Worm (Caenorhabditis elegans) whole organism, young adult: ENCODE measurements around the gene T03G6.1.

ENCODE experiments used
- B0261.1 ChIP-seq: sonication (generic microtip); optimal IDR thresholded peaks from 2 replicates; lab custom pipeline; 2016; ENCODE audit warnings: mild to moderate bottlenecking, missing genetic modification characterization, moderate library complexity, missing compliant biosample characterization
- D2030.7 ChIP-seq: fragments of 200-800 bp; sonication (Bioruptor generic); IDR thresholded peaks from 2 replicates; pipeline ENCODE4 v1.3.6; 2022; ENCODE audit warnings: missing genetic modification reagents, missing genetic modification characterization, missing compliant biosample characterization
- F22D6.2 ChIP-seq: sonication (generic microtip); optimal IDR thresholded peaks from 2 replicates; lab custom pipeline; 2016; ENCODE audit warnings: mild to moderate bottlenecking, missing genetic modification characterization, missing compliant biosample characterization
- F37B4.10 ChIP-seq: fragments of 200-800 bp; sonication (Bioruptor generic); IDR thresholded peaks from 2 replicates; pipeline ENCODE4 v1.3.6; 2022; ENCODE audit warnings: missing genetic modification characterization, missing compliant biosample characterization
- F52B5.7 ChIP-seq: sonication (generic microtip); optimal IDR thresholded peaks from 2 replicates; lab custom pipeline; 2016; ENCODE audit warnings: mild to moderate bottlenecking, missing genetic modification characterization, missing compliant biosample characterization
- F55B11.4 ChIP-seq: sonication (generic microtip); optimal IDR thresholded peaks from 2 replicates; lab custom pipeline; 2016; ENCODE audit warnings: missing compliant biosample characterization, missing genetic modification characterization, borderline replicate concordance; ENCODE audit not compliant: insufficient read depth
- K11D2.4 ChIP-seq: fragments of 200-800 bp; sonication (Bioruptor generic); IDR thresholded peaks from 2 replicates; pipeline ENCODE4 v1.3.6; 2022; ENCODE audit warnings: missing genetic modification reagents, missing genetic modification characterization, missing compliant biosample characterization
- K12H6.12 ChIP-seq: fragments of 200-800 bp; sonication (Bioruptor generic); optimal IDR thresholded peaks from 2 replicates; lab custom pipeline; 2018; ENCODE audit warnings: mild to moderate bottlenecking, missing genetic modification characterization, missing compliant biosample characterization
- ama-1 ChIP-seq, 3 experiments: fragments of 150-350 bp in 1 of 3; sonication (generic microtip) in 2 of 3; optimal IDR thresholded peaks; 2 replicates each; lab custom pipeline; 2014 to 2018; ENCODE audit warnings: missing biosample characterization in 2 of 3, missing genetic modification characterization in 2 of 3, missing genetic modification reagents in 2 of 3
- athp-1 ChIP-seq: sonication (generic microtip); optimal IDR thresholded peaks from 2 replicates; lab custom pipeline; 2017; ENCODE audit warnings: mild to moderate bottlenecking, missing genetic modification characterization, missing compliant biosample characterization
- attf-5 ChIP-seq: fragments of 200-800 bp; sonication (Bioruptor generic); optimal IDR thresholded peaks from 2 replicates; lab custom pipeline; 2018; ENCODE audit warnings: mild to moderate bottlenecking, missing genetic modification characterization, missing compliant biosample characterization
- attf-6 ChIP-seq: fragments of 200-800 bp; sonication (Bioruptor generic); IDR thresholded peaks from 2 replicates; pipeline ENCODE4 v1.3.6; 2022; ENCODE audit warnings: missing genetic modification reagents, missing genetic modification characterization, missing compliant biosample characterization
- bed-1 ChIP-seq: fragments of 200-800 bp; sonication (Bioruptor generic); IDR thresholded peaks from 2 replicates; pipeline ENCODE4 v1.3.6; 2022; ENCODE audit warnings: missing genetic modification reagents, missing genetic modification characterization, missing compliant biosample characterization
- bed-2 ChIP-seq: fragments of 200-800 bp; sonication (Bioruptor generic); IDR thresholded peaks from 2 replicates; pipeline ENCODE4 v1.3.6; 2022; ENCODE audit warnings: missing genetic modification reagents, missing genetic modification characterization, missing compliant biosample characterization
- ccch-3 ChIP-seq: fragments of 200-800 bp; sonication (Bioruptor generic); optimal IDR thresholded peaks from 2 replicates; lab custom pipeline; 2018; ENCODE audit warnings: mild to moderate bottlenecking, missing genetic modification characterization, missing compliant biosample characterization
- cebp-1 ChIP-seq, 2 experiments: fragments of 200-800 bp in 1 of 2; sonication (Bioruptor generic) in 1 of 2; sonication (generic microtip) in 1 of 2; IDR thresholded peaks in 1 of 2; optimal IDR thresholded peaks in 1 of 2; 2 replicates each; pipeline versions ENCODE4 v1.3.6 to Lab custom; 2017 to 2022; ENCODE audit warnings: missing compliant biosample characterization in 2 of 2, missing genetic modification characterization in 2 of 2, mild to moderate bottlenecking in 1 of 2, missing genetic modification reagents in 1 of 2, moderate library complexity in 1 of 2
- ceh-40 ChIP-seq: fragments of 200-800 bp; sonication (Bioruptor generic); IDR thresholded peaks from 2 replicates; pipeline ENCODE4 v1.3.6; 2022; ENCODE audit warnings: missing genetic modification characterization, missing compliant biosample characterization
- ceh-91 ChIP-seq: fragments of 200-800 bp; sonication (Bioruptor generic); IDR thresholded peaks from 2 replicates; pipeline ENCODE4 v1.3.6; 2022; ENCODE audit warnings: missing genetic modification reagents, missing genetic modification characterization, missing compliant biosample characterization
- chd-7 ChIP-seq: sonication (generic microtip); optimal IDR thresholded peaks from 2 replicates; lab custom pipeline; 2016; ENCODE audit warnings: mild to moderate bottlenecking, missing genetic modification characterization, moderate library complexity, missing compliant biosample characterization
- gei-17 ChIP-seq: fragments of 200-800 bp; sonication (Bioruptor generic); optimal IDR thresholded peaks from 2 replicates; lab custom pipeline; 2018; ENCODE audit warnings: mild to moderate bottlenecking, missing genetic modification characterization, missing compliant biosample characterization
- hlh-12 ChIP-seq: sonication (generic microtip); optimal IDR thresholded peaks from 2 replicates; lab custom pipeline; 2016; ENCODE audit warnings: missing genetic modification characterization, missing compliant biosample characterization
- hmg-1.2 ChIP-seq: fragments of 200-800 bp; sonication (Bioruptor generic); IDR thresholded peaks from 2 replicates; pipeline ENCODE4 v1.3.6; 2022; ENCODE audit warnings: missing genetic modification reagents, missing genetic modification characterization, missing compliant biosample characterization
- let-526 ChIP-seq: fragments of 200-800 bp; sonication (Bioruptor generic); IDR thresholded peaks from 2 replicates; pipeline ENCODE4 v1.3.6; 2022; ENCODE audit warnings: missing genetic modification reagents, missing genetic modification characterization, missing compliant biosample characterization
- lin-26 ChIP-seq: fragments of 200-800 bp; sonication (Bioruptor generic); IDR thresholded peaks from 2 replicates; pipeline ENCODE4 v1.3.6; 2022; ENCODE audit warnings: missing genetic modification reagents, missing genetic modification characterization, missing compliant biosample characterization
- lin-35 ChIP-seq, 3 experiments: fragments of 150-350 bp in 2 of 3; sonication (generic microtip) in 1 of 3; optimal IDR thresholded peaks; 2 replicates each; lab custom pipeline; 2014 to 2018; ENCODE audit warnings: missing biosample characterization in 3 of 3, missing genetic modification characterization in 3 of 3, missing genetic modification reagents in 3 of 3
- lin-40 ChIP-seq: sonication (generic microtip); optimal IDR thresholded peaks from 2 replicates; lab custom pipeline; 2016; ENCODE audit warnings: missing genetic modification characterization, mild to moderate bottlenecking, missing compliant biosample characterization, missing genotype, missing genetic modification reagents
- lin-54 ChIP-seq: fragments of 200-800 bp; sonication (Bioruptor generic); optimal IDR thresholded peaks from 2 replicates; lab custom pipeline; 2018; ENCODE audit warnings: mild to moderate bottlenecking, missing genetic modification characterization, missing compliant biosample characterization
- madf-6 ChIP-seq: fragments of 200-800 bp; sonication (Bioruptor generic); IDR thresholded peaks from 2 replicates; pipeline ENCODE4 v1.3.6; 2022; ENCODE audit warnings: missing genetic modification reagents, missing genetic modification characterization, missing compliant biosample characterization
- mcd-1 ChIP-seq: fragments of 200-800 bp; sonication (Bioruptor generic); IDR thresholded peaks from 2 replicates; pipeline ENCODE4 v1.3.6; 2022; ENCODE audit warnings: missing genetic modification reagents, missing genetic modification characterization, missing compliant biosample characterization
- mes-4 ChIP-seq: sonication (generic microtip); optimal IDR thresholded peaks from 2 replicates; lab custom pipeline; 2016; ENCODE audit warnings: missing genotype, missing genetic modification characterization, missing compliant biosample characterization
- mxl-1 ChIP-seq: sonication (generic microtip); optimal IDR thresholded peaks from 2 replicates; lab custom pipeline; 2016; ENCODE audit warnings: missing genetic modification characterization, missing compliant biosample characterization
- nfyb-1 ChIP-seq: fragments of 200-800 bp; sonication (Bioruptor generic); IDR thresholded peaks from 2 replicates; pipeline ENCODE4 v1.3.6; 2022; ENCODE audit warnings: missing genetic modification reagents, missing genetic modification characterization, missing compliant biosample characterization
- nhr-179 ChIP-seq: sonication (generic microtip); optimal IDR thresholded peaks from 2 replicates; lab custom pipeline; 2016; ENCODE audit warnings: mild to moderate bottlenecking, missing genetic modification characterization, missing compliant biosample characterization
- nhr-80 ChIP-seq: sonication (generic microtip); optimal IDR thresholded peaks from 2 replicates; lab custom pipeline; 2016; ENCODE audit warnings: missing genetic modification characterization, missing compliant biosample characterization
- pbrm-1 ChIP-seq: fragments of 200-800 bp; sonication (Bioruptor generic); IDR thresholded peaks from 2 replicates; pipeline ENCODE4 v1.3.6; 2022; ENCODE audit warnings: missing genetic modification reagents, missing genetic modification characterization, missing compliant biosample characterization
- repo-1 ChIP-seq: sonication (generic microtip); optimal IDR thresholded peaks from 2 replicates; lab custom pipeline; 2017; ENCODE audit warnings: mild to moderate bottlenecking, missing genetic modification characterization, missing compliant biosample characterization
- snpc-1.3 ChIP-seq: sonication (generic microtip); optimal IDR thresholded peaks from 2 replicates; lab custom pipeline; 2017; ENCODE audit warnings: missing genetic modification characterization, mild to moderate bottlenecking, missing compliant biosample characterization, antibody characterized with exemption, moderate library complexity, missing genotype, missing genetic modification reagents; ENCODE audit not compliant: insufficient read depth
- snpc-4 ChIP-seq, 5 experiments: fragments of 150-350 bp in 1 of 5; sonication (generic microtip) in 4 of 5; optimal IDR thresholded peaks; 2 replicates each; lab custom pipeline; 2014 to 2018; ENCODE audit warnings: missing genetic modification characterization in 5 of 5, missing biosample characterization in 3 of 5, antibody characterized with exemption in 2 of 5, mild to moderate bottlenecking in 2 of 5, missing compliant biosample characterization in 2 of 5, missing genotype in 2 of 5, moderate library complexity in 2 of 5, missing genetic modification reagents in 1 of 5
- somi-1 ChIP-seq: fragments of 200-800 bp; sonication (Bioruptor generic); optimal IDR thresholded peaks from 2 replicates; lab custom pipeline; 2018; ENCODE audit warnings: mild to moderate bottlenecking, missing genetic modification characterization, missing compliant biosample characterization
- xnd-1 ChIP-seq: sonication (generic microtip); optimal IDR thresholded peaks from 2 replicates; lab custom pipeline; 2016; ENCODE audit warnings: missing genotype, missing genetic modification reagents, missing genetic modification characterization, missing compliant biosample characterization
- ztf-28 ChIP-seq: fragments of 200-800 bp; sonication (Bioruptor generic); IDR thresholded peaks from 2 replicates; pipeline ENCODE4 v1.3.6; 2022; ENCODE audit warnings: missing genetic modification reagents, missing genetic modification characterization, missing compliant biosample characterization

Gene T03G6.1

ce11 chrX:2598833-2599279 is 9.2 kb upstream of the T03G6.1 start (continued):
- TF ChIP-seq snpc-1.3 (no peak), ceh-40 (GFP tag; lab: Robert Waterston, UW) (no peak), mes-4 (tag; lab: Kevin White, UChicago) (no peak), let-526 (GFP tag; lab: Robert Waterston, UW) (0 out of 2 replicates have a peak, but pooled peaks have one; percentile 5), xnd-1 (tag; lab: Kevin White, UChicago) (no peak), bed-2 (no peak), F22D6.2 (no peak), pbrm-1 (no peak), attf-6 (GFP tag; lab: Robert Waterston, UW) (no peak), snpc-4 (GFP tag; optimal IDR thresholded peaks at IDR 0.05; lab: Kevin White, UChicago) (no peak), snpc-4 (tag; optimal IDR thresholded peaks at IDR 0.05; lab: Kevin White, UChicago) (peak in 1 of 4 experiments; percentile 25), somi-1 (GFP tag; lab: Kevin White, UChicago) (peak; percentile 57), D2030.7 (GFP tag; lab: Robert Waterston, UW) (no peak), hlh-12 (tag; lab: Kevin White, UChicago) (no peak), hmg-1.2 (GFP tag; lab: Robert Waterston, UW) (no peak; the same call in 1 of the 2 replicates), K12H6.12 (tag; lab: Kevin White, UChicago) (peak; percentile 81), chd-7 (tag; lab: Kevin White, UChicago) (peak; percentile 40), athp-1 (tag; lab: Kevin White, UChicago) (no peak), repo-1 (tag; lab: Kevin White, UChicago) (no peak), B0261.1 (no peak), ccch-3 (no peak), lin-35 (GFP tag; optimal IDR thresholded peaks at IDR 0.05; lab: Kevin White, UChicago) (peak in 1 of 3 experiments; percentile 5), F37B4.10 (GFP tag; lab: Robert Waterston, UW) (0 out of 2 replicates have a peak, but pooled peaks have one; percentile 63), nhr-80 (tag; lab: Kevin White, UChicago) (no peak), ceh-91 (GFP tag; lab: Robert Waterston, UW) (no peak), lin-40 (tag; lab: Kevin White, UChicago) (peak; percentile 58), K11D2.4 (GFP tag; lab: Robert Waterston, UW) (0 out of 2 replicates have a peak, but pooled peaks have one; percentile 12), F52B5.7 (tag; lab: Kevin White, UChicago) (no peak), cebp-1 (GFP tag; IDR thresholded peaks at IDR 0.05; lab: Robert Waterston, UW) (no peak), cebp-1 (tag; optimal IDR thresholded peaks at IDR 0.05; lab: Kevin White, UChicago) (peak; percentile 58), ztf-28 (GFP tag; lab: Robert Waterston, UW) (no peak), mxl-1 (tag; lab: Kevin White, UChicago) (no peak), mcd-1 (GFP tag; lab: Robert Waterston, UW) (peak; percentile 26; the same call in 1 of the 2 replicates), madf-6 (GFP tag; lab: Robert Waterston, UW) (no peak), lin-26 (GFP tag; lab: Robert Waterston, UW) (0 out of 2 replicates have a peak, but pooled peaks have one; percentile 36), nfyb-1 (GFP tag; lab: Robert Waterston, UW) (peak; percentile 67; the same call in 1 of the 2 replicates), ama-1 (optimal IDR thresholded peaks at IDR 0.05; lab: Kevin White, UChicago) (no peak), ama-1 (GFP tag; optimal IDR thresholded peaks at IDR 0.05; lab: Kevin White, UChicago) (no peak), nhr-179 (tag; lab: Kevin White, UChicago) (no peak), attf-5 (peak; percentile 36), lin-54 (GFP tag; lab: Kevin White, UChicago) (no peak), gei-17 (GFP tag; lab: Kevin White, UChicago) (peak; percentile 27), bed-1 (GFP tag; lab: Robert Waterston, UW) (no peak), F55B11.4 (tag; lab: Kevin White, UChicago) (no peak)
